Fruit fly (Drosophila melanogaster): ENCODE measurements around the gene wol.

wol gene

DNA sequence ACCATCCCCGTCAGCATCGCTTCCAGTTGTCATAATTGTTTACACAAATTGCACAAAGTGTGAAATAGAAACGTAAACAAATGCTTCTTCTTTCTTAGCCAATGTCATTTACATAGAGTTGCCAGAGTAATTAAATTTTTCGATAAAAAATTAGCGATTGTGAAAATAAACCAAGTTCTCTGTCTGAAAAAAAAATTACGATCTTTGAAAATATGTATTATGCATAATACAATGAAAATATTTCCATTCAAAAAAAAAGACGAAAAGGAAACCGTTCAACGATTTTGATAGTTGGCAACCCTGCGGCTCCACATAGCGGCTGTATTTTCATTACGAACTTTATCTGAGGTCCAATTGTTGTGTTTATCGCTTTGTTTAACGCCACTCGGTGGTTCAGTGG lies 8.3 kb upstream of the wol start, which contains the start of the genes CG7810 and CG7806 (continued):
- TF ChIP-seq CG4360 (GFP tag; IDR thresholded peaks at IDR 0.05) (peak; percentile 62), CG17186 (GFP tag; optimal IDR thresholded peaks at IDR 0.05) (peak; percentile 69), NK7.1 (GFP tag; optimal IDR thresholded peaks at IDR 0.05) (peak; percentile 68), HHEX (GFP tag; optimal IDR thresholded peaks at IDR 0.05) (peak; percentile 80), CG43689 (GFP tag; IDR thresholded peaks at IDR 0.05) (peak; percentile 86), CG6813 (GFP tag; optimal IDR thresholded peaks at IDR 0.05) (peak; percentile 84), jumu (GFP tag; optimal IDR thresholded peaks at IDR 0.05) (peak; percentile 85), CG13775 (GFP tag; optimal IDR thresholded peaks at IDR 0.05) (peak; percentile 89), CG4424 (GFP tag; optimal IDR thresholded peaks at IDR 0.05) (peak; percentile 78), pum (GFP tag; optimal IDR thresholded peaks at IDR 0.05) (peak; percentile 85), B-H1 (GFP tag; IDR thresholded peaks at IDR 0.05) (peak; percentile 81), danr (GFP tag; IDR thresholded peaks at IDR 0.05) (peak; percentile 74), GATAe (GFP tag; conservative IDR thresholded peaks at IDR 0.05) (peak; percentile 43; the same call in 1 of the 2 replicates), knrl (GFP tag; IDR thresholded peaks at IDR 0.05; ENCODE audit: partially characterized antibody) (peak; percentile 45; the same call in 2 of the 3 replicates), CG4707 (GFP tag; optimal IDR thresholded peaks at IDR 0.05) (peak; percentile 57), CG15479 (GFP tag; optimal IDR thresholded peaks at IDR 0.05) (peak; percentile 79), CG34422 (GFP tag; IDR thresholded peaks at IDR 0.05) (peak; percentile 94), lola (GFP tag; optimal IDR thresholded peaks at IDR 0.05) (peak in 1 of 3 experiments; percentile 85), CG11456 (GFP tag; IDR thresholded peaks at IDR 0.05) (peak; percentile 89), insv (GFP tag; optimal IDR thresholded peaks at IDR 0.05) (peak in 1 of 2 experiments; percentile 70), Atf-2 (GFP tag; optimal IDR thresholded peaks at IDR 0.05) (peak; percentile 86), nmo (GFP tag; optimal IDR thresholded peaks at IDR 0.05) (peak; percentile 92), fu2 (GFP tag; optimal IDR thresholded peaks at IDR 0.05) (peak; percentile 88), ttk (GFP tag; IDR thresholded peaks at IDR 0.05) (peak; percentile 91), Taf1 (GFP tag; IDR thresholded peaks at IDR 0.05) (peak; percentile 72), CG9797 (GFP tag; optimal IDR thresholded peaks at IDR 0.05) (peak; percentile 36), zfh2 (GFP tag; optimal IDR thresholded peaks at IDR 0.05) (peak; percentile 86), Mes4 (GFP tag; optimal IDR thresholded peaks at IDR 0.05) (peak; percentile 90), CG10267 (tag; optimal IDR thresholded peaks at IDR 0.05) (peak; percentile 87), ham (GFP tag; IDR thresholded peaks at IDR 0.05) (no peak; the same call in 1 of the 2 replicates), Bgb (GFP tag; IDR thresholded peaks at IDR 0.05; ENCODE audit: partially characterized antibody) (no peak), dati (GFP tag; IDR thresholded peaks at IDR 0.05) (peak; percentile 72; the same call in 1 of the 2 replicates), eve (GFP tag; optimal IDR thresholded peaks at IDR 0.05) (no peak), D19A (tag; optimal IDR thresholded peaks at IDR 0.05) (peak; percentile 78), crc (GFP tag; optimal IDR thresholded peaks at IDR 0.05) (peak; percentile 82), trem (tag; optimal IDR thresholded peaks at IDR 0.05) (peak; percentile 86), onecut (GFP tag; IDR thresholded peaks at IDR 0.05) (peak; percentile 81), CG32532 (GFP tag; IDR thresholded peaks at IDR 0.05) (peak; percentile 90), CG1024 (GFP tag; IDR thresholded peaks at IDR 0.05) (peak; percentile 86), fd3F (GFP tag; optimal IDR thresholded peaks at IDR 0.05) (peak; percentile 88), CG6254 (GFP tag; optimal IDR thresholded peaks at IDR 0.05) (no peak), amos (GFP tag; IDR thresholded peaks at IDR 0.05; ENCODE audit: partially characterized antibody) (no peak), Side (GFP tag; optimal IDR thresholded peaks at IDR 0.05) (peak; percentile 87), lab (GFP tag; optimal IDR thresholded peaks at IDR 0.05) (no peak), org-1 (GFP tag; optimal IDR thresholded peaks at IDR 0.05) (peak; percentile 82), kay (GFP tag; optimal IDR thresholded peaks at IDR 0.05) (peak; percentile 81), Dref (GFP tag; IDR thresholded peaks at IDR 0.05) (peak; percentile 48), grau (tag; optimal IDR thresholded peaks at IDR 0.05) (peak; percentile 85)
